Worm (Caenorhabditis elegans) whole organism, L1 larva: ENCODE data around the gene ZK688.12.

Source experiments
- C04F5.9 ChIP-seq: sonication (generic microtip); optimal IDR thresholded peaks from 2 replicates; lab custom pipeline; 2016; ENCODE audit warnings: missing genetic modification characterization, missing compliant biosample characterization
- C16A3.4 ChIP-seq: fragments of 150-350 bp; optimal IDR thresholded peaks from 2 replicates; lab custom pipeline; 2014; ENCODE audit warnings: missing biosample characterization, missing genetic modification characterization
- C34B4.2 ChIP-seq: sonication (generic microtip); optimal IDR thresholded peaks from 2 replicates; lab custom pipeline; 2017; ENCODE audit warnings: mild to moderate bottlenecking, missing genetic modification characterization, missing compliant biosample characterization
- F16B12.6 ChIP-seq: fragments of 150-350 bp; optimal IDR thresholded peaks from 2 replicates; lab custom pipeline; 2014; ENCODE audit warnings: missing biosample characterization, missing genetic modification characterization
- ama-1 ChIP-seq: fragments of 150-350 bp; optimal IDR thresholded peaks from 2 replicates; lab custom pipeline; 2014
- blmp-1 ChIP-seq: fragments of 150-350 bp; optimal IDR thresholded peaks from 2 replicates; lab custom pipeline; 2014; ENCODE audit warnings: missing biosample characterization, missing genetic modification characterization
- ceh-8 ChIP-seq: fragments of 200-800 bp; sonication (Bioruptor generic); optimal IDR thresholded peaks from 2 replicates; lab custom pipeline; 2018; ENCODE audit warnings: mild to moderate bottlenecking, missing genetic modification characterization, moderate library complexity, missing compliant biosample characterization
- ceh-88 ChIP-seq: fragments of 200-800 bp; sonication (Bioruptor generic); IDR thresholded peaks from 2 replicates; pipeline ENCODE4 v1.3.6; 2022; ENCODE audit warnings: missing genetic modification characterization, missing compliant biosample characterization
- ceh-90 ChIP-seq: sonication (generic microtip); optimal IDR thresholded peaks from 2 replicates; lab custom pipeline; 2016; ENCODE audit warnings: missing genetic modification characterization, missing compliant biosample characterization
- dpl-1 ChIP-seq, 3 experiments: fragments of 150-350 bp in 2 of 3; sonication (generic microtip) in 1 of 3; optimal IDR thresholded peaks; 2 replicates each; lab custom pipeline; 2014 to 2017; ENCODE audit warnings: missing biosample characterization in 3 of 3, missing genetic modification characterization in 3 of 3, missing genetic modification reagents in 3 of 3
- dsc-1 ChIP-seq: sonication (generic microtip); optimal IDR thresholded peaks from 2 replicates; lab custom pipeline; 2016; ENCODE audit warnings: mild to moderate bottlenecking, missing genetic modification characterization, missing compliant biosample characterization
- efl-1 ChIP-seq, 4 experiments: fragments of 150-350 bp; optimal IDR thresholded peaks in 3 of 4; peaks in 1 of 4; 1 replicate in 1 of 4; 2 replicates in 3 of 4; lab custom pipeline; 2014; ENCODE audit warnings: missing biosample characterization in 2 of 4, missing genetic modification characterization in 2 of 4, missing genetic modification reagents in 2 of 4
- elt-2 ChIP-seq: sonication (generic microtip); optimal IDR thresholded peaks from 2 replicates; lab custom pipeline; 2016; ENCODE audit warnings: missing genetic modification characterization, mild to moderate bottlenecking, inconsistent platforms, missing compliant biosample characterization, missing genetic modification reagents
- elt-3 ChIP-seq, 6 experiments: fragments of 150-350 bp in 1 of 6; sonication (generic microtip); optimal IDR thresholded peaks; 2 replicates each; lab custom pipeline; 2017 to 2018; ENCODE audit warnings: missing biosample characterization in 6 of 6, missing genetic modification characterization in 6 of 6, inconsistent platforms in 1 of 6
- fkh-10 ChIP-seq: sonication (generic microtip); optimal IDR thresholded peaks from 2 replicates; lab custom pipeline; 2017; ENCODE audit warnings: missing biosample characterization, missing genetic modification reagents, missing genetic modification characterization
- fkh-4 ChIP-seq: sonication (generic microtip); optimal IDR thresholded peaks from 2 replicates; lab custom pipeline; 2016; ENCODE audit warnings: missing compliant biosample characterization, missing genetic modification characterization, borderline replicate concordance
- hlh-4 ChIP-seq: sonication (generic microtip); optimal IDR thresholded peaks from 2 replicates; lab custom pipeline; 2016; ENCODE audit warnings: mild to moderate bottlenecking, missing genetic modification characterization, missing compliant biosample characterization
- hpl-2 ChIP-seq: fragments of 150-350 bp; optimal IDR thresholded peaks from 2 replicates; lab custom pipeline; 2014; ENCODE audit warnings: missing biosample characterization, missing genetic modification reagents, missing genetic modification characterization
- jun-1 ChIP-seq: fragments of 150-350 bp; optimal IDR thresholded peaks from 2 replicates; lab custom pipeline; 2014; ENCODE audit warnings: missing biosample characterization, missing genetic modification reagents, missing genetic modification characterization
- lin-14 ChIP-seq: fragments of 200-800 bp; sonication (Bioruptor generic); optimal IDR thresholded peaks from 2 replicates; lab custom pipeline; 2018; ENCODE audit warnings: mild to moderate bottlenecking, missing genetic modification characterization, moderate library complexity, missing compliant biosample characterization
- lin-15B ChIP-seq: fragments of 150-350 bp; sonication (generic microtip); optimal IDR thresholded peaks from 3 replicates; lab custom pipeline; 2014; ENCODE audit warnings: missing biosample characterization, missing genetic modification characterization
- lin-35 ChIP-seq, 2 experiments: fragments of 150-350 bp; optimal IDR thresholded peaks; 2 replicates each; lab custom pipeline; 2014; ENCODE audit warnings: missing biosample characterization in 2 of 2, missing genetic modification characterization in 2 of 2, missing genetic modification reagents in 2 of 2
- lir-3 ChIP-seq: sonication (generic microtip); optimal IDR thresholded peaks from 2 replicates; lab custom pipeline; 2016; ENCODE audit warnings: mild to moderate bottlenecking, missing genetic modification characterization, moderate library complexity, missing compliant biosample characterization; ENCODE audit not compliant: poor library complexity
- mdl-1 ChIP-seq, 2 experiments: fragments of 150-350 bp; optimal IDR thresholded peaks; 2 replicates each; lab custom pipeline; 2014 to 2017; ENCODE audit warnings: missing biosample characterization in 2 of 2, missing genetic modification characterization in 2 of 2, inconsistent platforms in 1 of 2
- mep-1 ChIP-seq: fragments of 150-350 bp; optimal IDR thresholded peaks from 2 replicates; lab custom pipeline; 2014; ENCODE audit warnings: missing biosample characterization, missing genetic modification characterization
- nhr-11 ChIP-seq: fragments of 150-350 bp; optimal IDR thresholded peaks from 2 replicates; lab custom pipeline; 2014; ENCODE audit warnings: missing biosample characterization, missing genetic modification characterization
- nhr-12 ChIP-seq: sonication (generic microtip); optimal IDR thresholded peaks from 2 replicates; lab custom pipeline; 2017; ENCODE audit warnings: missing biosample characterization, missing genetic modification characterization
- nhr-19 ChIP-seq: fragments of 200-800 bp; sonication (Bioruptor generic); conservative IDR thresholded peaks from 2 replicates; pipeline ENCODE4 v1.3.6; 2022; ENCODE audit warnings: missing genetic modification characterization, missing compliant biosample characterization
- nhr-20 ChIP-seq: sonication (generic microtip); optimal IDR thresholded peaks from 2 replicates; lab custom pipeline; 2016; ENCODE audit warnings: mild to moderate bottlenecking, missing genetic modification characterization, missing compliant biosample characterization
- nhr-237 ChIP-seq: fragments of 150-350 bp; optimal IDR thresholded peaks from 2 replicates; lab custom pipeline; 2014; ENCODE audit warnings: missing biosample characterization, missing genetic modification characterization
- nhr-76 ChIP-seq: sonication (generic microtip); optimal IDR thresholded peaks from 2 replicates; lab custom pipeline; 2017; ENCODE audit warnings: missing biosample characterization, missing genetic modification characterization
- nhr-85 ChIP-seq: sonication (generic microtip); peaks from one replicate; lab custom pipeline; 2016; ENCODE audit warnings: missing genetic modification characterization, inconsistent platforms, missing compliant biosample characterization
- pax-3 ChIP-seq: fragments of 200-800 bp; sonication (Bioruptor generic); optimal IDR thresholded peaks from 2 replicates; lab custom pipeline; 2018; ENCODE audit warnings: mild to moderate bottlenecking, missing genetic modification characterization, moderate library complexity, missing compliant biosample characterization
- pqm-1 ChIP-seq: sonication (generic microtip); optimal IDR thresholded peaks from 3 replicates; lab custom pipeline; 2017; ENCODE audit warnings: missing biosample characterization, missing genetic modification characterization
- rnt-1 ChIP-seq: sonication (generic microtip); optimal IDR thresholded peaks from 2 replicates; lab custom pipeline; 2016; ENCODE audit warnings: mild to moderate bottlenecking, missing genetic modification characterization, moderate library complexity, missing compliant biosample characterization
- skn-1 ChIP-seq: fragments of 150-350 bp; optimal IDR thresholded peaks from 2 replicates; lab custom pipeline; 2014; ENCODE audit warnings: missing biosample characterization, missing genetic modification characterization
- snpc-4 ChIP-seq: fragments of 150-350 bp; optimal IDR thresholded peaks from 2 replicates; lab custom pipeline; 2014; ENCODE audit warnings: missing biosample characterization, missing genetic modification characterization
- snu-23 ChIP-seq: sonication (generic microtip); optimal IDR thresholded peaks from 2 replicates; lab custom pipeline; 2016; ENCODE audit warnings: missing genetic modification characterization, missing compliant biosample characterization
- sox-4 ChIP-seq: sonication (generic microtip); optimal IDR thresholded peaks from 2 replicates; lab custom pipeline; 2016; ENCODE audit warnings: missing genetic modification characterization, missing compliant biosample characterization
- swsn-7 ChIP-seq: sonication (generic microtip); optimal IDR thresholded peaks from 2 replicates; lab custom pipeline; 2016; ENCODE audit warnings: missing genetic modification characterization, missing compliant biosample characterization
- tlp-1 ChIP-seq: fragments of 150-350 bp; optimal IDR thresholded peaks from 2 replicates; lab custom pipeline; 2014; ENCODE audit warnings: missing biosample characterization, missing genetic modification characterization
- unc-30 ChIP-seq: sonication (generic microtip); optimal IDR thresholded peaks from 2 replicates; lab custom pipeline; 2017; ENCODE audit warnings: missing biosample characterization, missing genetic modification characterization
- unc-98 ChIP-seq: fragments of 200-800 bp; sonication (Bioruptor generic); IDR thresholded peaks from 2 replicates; pipeline ENCODE4 v1.3.6; 2022; ENCODE audit warnings: missing genetic modification characterization, missing compliant biosample characterization
- vab-15 ChIP-seq: sonication (generic microtip); optimal IDR thresholded peaks from 2 replicates; lab custom pipeline; 2017; ENCODE audit warnings: missing genotype, mild to moderate bottlenecking, missing genetic modification characterization, missing compliant biosample characterization
- xbp-1 ChIP-seq: sonication (generic microtip); optimal IDR thresholded peaks from 2 replicates; lab custom pipeline; 2016; ENCODE audit warnings: missing genetic modification characterization, missing compliant biosample characterization
- zip-4 ChIP-seq: fragments of 200-800 bp; sonication (Bioruptor generic); optimal IDR thresholded peaks from 2 replicates; lab custom pipeline; 2018; ENCODE audit warnings: mild to moderate bottlenecking, missing genetic modification characterization, moderate library complexity, missing compliant biosample characterization
- ztf-11 ChIP-seq, 2 experiments: sonication (generic microtip); optimal IDR thresholded peaks; 2 replicates each; lab custom pipeline; 2016 to 2017; ENCODE audit warnings: missing genetic modification characterization in 2 of 2, missing biosample characterization in 1 of 2, missing compliant biosample characterization in 1 of 2

The ZK688.12 gene

ce11 chrIII:7952077-7952765 is 38.8 kb upstream of the ZK688.12 start, which contains the start of gene C29E4.15 (continued):
- no peak for TF ChIP-seq nhr-237 (tag; lab: Kevin White, UChicago)
- TF ChIP-seq pqm-1 (tag; lab: Kevin White, UChicago): no peak
- peak; percentile 74 to 91 for TF ChIP-seq lin-35 (GFP tag; optimal IDR thresholded peaks at IDR 0.05; lab: Kevin White, UChicago)
- TF ChIP-seq hlh-4: no peak
- TF ChIP-seq rnt-1: peak; percentile 68
- no peak for TF ChIP-seq nhr-12
- TF ChIP-seq vab-15 (tag; lab: Kevin White, UChicago): no peak
- no peak for TF ChIP-seq ceh-88
- TF ChIP-seq nhr-11 (tag; lab: Kevin White, UChicago): no peak
- TF ChIP-seq fkh-10 (GFP tag; lab: Kevin White, UChicago): no peak
- no peak for TF ChIP-seq hpl-2 (GFP tag; lab: Kevin White, UChicago)
- no peak for TF ChIP-seq snpc-4
- TF ChIP-seq mdl-1 (tag; optimal IDR thresholded peaks at IDR 0.05; lab: Kevin White, UChicago): peak in 1 of 2 experiments; percentile 24
- peak; percentile 17 for TF ChIP-seq lin-15B (tag; lab: Kevin White, UChicago)
- peak; percentile 37 for TF ChIP-seq xbp-1
- no peak for TF ChIP-seq ama-1 (lab: Kevin White, UChicago)
- TF ChIP-seq swsn-7: peak; percentile 47
- TF ChIP-seq jun-1: no peak
- peak; percentile 92 for TF ChIP-seq efl-1 (optimal IDR thresholded peaks at IDR 0.05; lab: Kevin White, UChicago)
- TF ChIP-seq efl-1 (GFP tag; optimal IDR thresholded peaks at IDR 0.05 in 1 of 2; lab: Kevin White, UChicago): peak; percentile 90 to 98
- TF ChIP-seq ceh-8: no peak
- no peak for TF ChIP-seq fkh-4 (tag; lab: Kevin White, UChicago)
- no peak for TF ChIP-seq tlp-1 (tag; lab: Kevin White, UChicago)
- no peak for TF ChIP-seq lir-3
- no peak for TF ChIP-seq unc-98 (GFP tag; lab: Robert Waterston, UW)
- TF ChIP-seq sox-4: no peak
- no peak for TF ChIP-seq pax-3 (tag; lab: Kevin White, UChicago)
- peak; percentile 48 for TF ChIP-seq nhr-20 (tag; lab: Kevin White, UChicago)
- TF ChIP-seq elt-3 (tag; optimal IDR thresholded peaks at IDR 0.05; lab: Kevin White, UChicago): no peak
- no peak for TF ChIP-seq unc-30 (tag; lab: Kevin White, UChicago)
- TF ChIP-seq C16A3.4 (tag; lab: Kevin White, UChicago): no peak
- TF ChIP-seq C34B4.2 (tag; lab: Kevin White, UChicago): no peak
- peak; percentile 58 for TF ChIP-seq snu-23 (GFP tag; lab: Kevin White, UChicago)
- no peak for TF ChIP-seq zip-4
- TF ChIP-seq nhr-76 (tag; lab: Kevin White, UChicago): no peak
- TF ChIP-seq C04F5.9: no peak
- TF ChIP-seq mep-1: no peak
- peak; percentile 52 for TF ChIP-seq nhr-19
- no peak for TF ChIP-seq elt-2
- TF ChIP-seq dsc-1 (tag; lab: Kevin White, UChicago): no peak

- no peak for TF ChIP-seq lin-35 (GFP tag; optimal IDR thresholded peaks at IDR 0.05; lab: Kevin White, UChicago)
- TF ChIP-seq F16B12.6 (tag; lab: Kevin White, UChicago): no peak
- TF ChIP-seq efl-1 (optimal IDR thresholded peaks at IDR 0.05; lab: Kevin White, UChicago): no peak
- TF ChIP-seq efl-1 (GFP tag; optimal IDR thresholded peaks at IDR 0.05 in 1 of 2; lab: Kevin White, UChicago): peak in 1 of 2 experiments; percentile 58
Measured at ce11 chrIII:7950447-7950846, 37.1 kb upstream of the ZK688.12 start.

- TF ChIP-seq lin-14 (GFP tag; lab: Kevin White, UChicago): no peak
- peak; percentile 6 for TF ChIP-seq blmp-1 (tag; lab: Kevin White, UChicago)
- no peak for TF ChIP-seq ceh-90 (tag; lab: Kevin White, UChicago)
- TF ChIP-seq skn-1 (tag; lab: Kevin White, UChicago): no peak
- no peak for TF ChIP-seq dpl-1 (GFP tag; optimal IDR thresholded peaks at IDR 0.05; lab: Kevin White, UChicago)
- no peak for TF ChIP-seq nhr-85 (tag; lab: Kevin White, UChicago)
- no peak for TF ChIP-seq unc-98 (GFP tag; lab: Robert Waterston, UW)
- TF ChIP-seq ztf-11 (tag; optimal IDR thresholded peaks at IDR 0.05; lab: Kevin White, UChicago): no peak
- TF ChIP-seq swsn-7: no peak
- TF ChIP-seq F16B12.6 (tag; lab: Kevin White, UChicago): no peak
- peak; percentile 70 for TF ChIP-seq ama-1 (lab: Kevin White, UChicago)
Measured at ce11 chrIII:7948802-7949201, 35.4 kb upstream of the ZK688.12 start, which contains the start of gene col-90. TSS of gene col-90 (plus strand) at chrIII:7948838.
